Fruit fly (Drosophila melanogaster) S2 (cell line): ENCODE results near the gene GstD5.

ENCODE experiments used
- CG8478 ChIP-seq: fragments of >200 bp; optimal IDR thresholded peaks from 2 replicates; lab custom pipeline; 2018
- CTCF ChIP-seq, 2 experiments: fragments of >200 bp; optimal IDR thresholded peaks; 2 replicates each; lab custom pipeline; 2018

DNA sequence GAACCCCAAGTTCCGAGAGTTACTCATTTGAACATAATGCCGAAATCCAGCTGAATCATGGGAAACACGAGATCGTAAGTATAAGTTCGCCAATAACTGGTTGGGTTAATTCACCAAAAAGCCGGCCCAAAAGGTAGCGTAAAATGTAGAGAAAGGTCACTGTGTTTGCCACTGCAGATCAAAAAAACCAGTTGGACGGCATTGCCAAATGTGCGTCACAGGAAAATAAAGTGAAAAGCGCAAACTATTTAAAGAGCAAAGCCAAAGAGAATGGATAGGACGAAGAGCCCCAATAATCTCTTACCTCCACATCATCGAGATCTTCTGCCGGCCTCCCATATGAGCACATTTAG, 4.9 kb upstream of the GstD5 start:
- TF ChIP-seq CG8478 (lab: Kevin White, UChicago) (no peak), CTCF (optimal IDR thresholded peaks at IDR 0.05; lab: Kevin White, UChicago) (no peak)
